Worm (Caenorhabditis elegans) whole organism, L3 larva: ENCODE measurements around the gene lbp-3.

Experiments
- R02D3.7 ChIP-seq: fragments of 150-350 bp; optimal IDR thresholded peaks from 2 replicates; lab custom pipeline; 2014; ENCODE audit warnings: missing biosample characterization, missing genetic modification characterization
- ZK546.5 ChIP-seq: sonication (generic microtip); optimal IDR thresholded peaks from 2 replicates; lab custom pipeline; 2017; ENCODE audit warnings: missing biosample characterization, missing genetic modification characterization
- aly-2 ChIP-seq: fragments of 150-350 bp; optimal IDR thresholded peaks from 2 replicates; lab custom pipeline; 2014; ENCODE audit warnings: missing biosample characterization, missing genetic modification characterization
- ama-1 ChIP-seq: fragments of 150-350 bp; optimal IDR thresholded peaks from 2 replicates; lab custom pipeline; 2018
- ceh-82 ChIP-seq: fragments of 150-350 bp; optimal IDR thresholded peaks from 2 replicates; lab custom pipeline; 2014; ENCODE audit warnings: missing biosample characterization, missing genetic modification characterization
- daf-12 ChIP-seq: fragments of 150-350 bp; optimal IDR thresholded peaks from 2 replicates; lab custom pipeline; 2014; ENCODE audit warnings: missing biosample characterization, missing genetic modification reagents, missing genetic modification characterization
- egl-5 ChIP-seq: fragments of 150-350 bp; optimal IDR thresholded peaks from 2 replicates; lab custom pipeline; 2017; ENCODE audit warnings: missing biosample characterization, missing genetic modification reagents, missing genetic modification characterization, inconsistent platforms
- elt-1 ChIP-seq: fragments of 150-350 bp; optimal IDR thresholded peaks from 2 replicates; lab custom pipeline; 2014; ENCODE audit warnings: missing biosample characterization, missing genetic modification characterization
- elt-2 ChIP-seq: sonication (generic microtip); optimal IDR thresholded peaks from 2 replicates; lab custom pipeline; 2016; ENCODE audit warnings: missing genetic modification reagents, mild to moderate bottlenecking, missing genetic modification characterization, missing compliant biosample characterization
- elt-3 ChIP-seq, 3 experiments: fragments of 150-350 bp in 1 of 3; sonication (generic microtip) in 2 of 3; optimal IDR thresholded peaks; 2 replicates in 2 of 3; 4 replicates in 1 of 3; lab custom pipeline; 2014 to 2017; ENCODE audit warnings: missing biosample characterization in 3 of 3, missing genetic modification characterization in 3 of 3
- eor-1 ChIP-seq, 2 experiments: fragments of 150-350 bp; optimal IDR thresholded peaks; 2 replicates each; lab custom pipeline; 2014 to 2018; ENCODE audit warnings: missing biosample characterization in 2 of 2, missing genetic modification characterization in 2 of 2
- fkh-10 ChIP-seq: sonication (generic microtip); optimal IDR thresholded peaks from 2 replicates; lab custom pipeline; 2017; ENCODE audit warnings: missing biosample characterization, missing genetic modification reagents, missing genetic modification characterization
- fkh-2 ChIP-seq: fragments of 150-350 bp; optimal IDR thresholded peaks from 2 replicates; lab custom pipeline; 2014; ENCODE audit warnings: missing biosample characterization, missing genetic modification reagents, missing genetic modification characterization
- fos-1 ChIP-seq: fragments of 150-350 bp; optimal IDR thresholded peaks from 2 replicates; lab custom pipeline; 2014; ENCODE audit warnings: missing biosample characterization, missing genetic modification characterization
- hmg-11 ChIP-seq: sonication (generic microtip); optimal IDR thresholded peaks from 2 replicates; lab custom pipeline; 2016; ENCODE audit warnings: missing genetic modification characterization, missing compliant biosample characterization
- jun-1 ChIP-seq: fragments of 150-350 bp; optimal IDR thresholded peaks from 2 replicates; lab custom pipeline; 2014; ENCODE audit warnings: missing biosample characterization, missing genetic modification reagents, missing genetic modification characterization
- lin-15B ChIP-seq: fragments of 150-350 bp; optimal IDR thresholded peaks from 2 replicates; lab custom pipeline; 2014; ENCODE audit warnings: missing biosample characterization, missing genetic modification characterization
- lin-39 ChIP-seq: fragments of 150-350 bp; optimal IDR thresholded peaks from 2 replicates; lab custom pipeline; 2018; ENCODE audit warnings: missing biosample characterization, missing genetic modification reagents, missing genetic modification characterization
- lsy-12 ChIP-seq: sonication (generic microtip); optimal IDR thresholded peaks from 2 replicates; lab custom pipeline; 2016; ENCODE audit warnings: mild to moderate bottlenecking, missing genetic modification characterization, missing compliant biosample characterization
- mdl-1 ChIP-seq: fragments of 150-350 bp; optimal IDR thresholded peaks from 2 replicates; lab custom pipeline; 2014; ENCODE audit warnings: missing biosample characterization, missing genetic modification characterization
- mml-1 ChIP-seq: fragments of 150-350 bp; sonication (generic microtip); optimal IDR thresholded peaks from 3 replicates; lab custom pipeline; 2014; ENCODE audit warnings: missing biosample characterization, missing genetic modification characterization
- nfya-1 ChIP-seq: sonication (generic microtip); optimal IDR thresholded peaks from 2 replicates; lab custom pipeline; 2017; ENCODE audit warnings: missing genetic modification characterization, mild to moderate bottlenecking, missing compliant biosample characterization, antibody characterized with exemption, moderate library complexity; ENCODE audit not compliant: insufficient read depth
- nhr-11 ChIP-seq: fragments of 150-350 bp; optimal IDR thresholded peaks from 2 replicates; lab custom pipeline; 2014; ENCODE audit warnings: missing biosample characterization, missing genetic modification characterization
- nhr-237 ChIP-seq: fragments of 150-350 bp; optimal IDR thresholded peaks from 2 replicates; lab custom pipeline; 2014; ENCODE audit warnings: missing biosample characterization, missing genetic modification characterization
- nhr-25 ChIP-seq: sonication (generic microtip); optimal IDR thresholded peaks from 2 replicates; lab custom pipeline; 2017; ENCODE audit warnings: missing biosample characterization, missing genetic modification characterization
- nhr-67 ChIP-seq: fragments of 150-350 bp; optimal IDR thresholded peaks from 2 replicates; lab custom pipeline; 2014; ENCODE audit warnings: missing biosample characterization, missing genetic modification characterization
- nhr-76 ChIP-seq: fragments of 150-350 bp; sonication (generic microtip); optimal IDR thresholded peaks from 5 replicates; lab custom pipeline; 2014; ENCODE audit warnings: missing biosample characterization, missing genetic modification characterization
- nhr-77 ChIP-seq: fragments of 150-350 bp; optimal IDR thresholded peaks from 2 replicates; lab custom pipeline; 2014; ENCODE audit warnings: missing biosample characterization, missing genetic modification characterization
- pqm-1 ChIP-seq: fragments of 150-350 bp; optimal IDR thresholded peaks from 2 replicates; lab custom pipeline; 2017; ENCODE audit warnings: missing biosample characterization, missing genetic modification characterization, inconsistent platforms
- snpc-4 ChIP-seq: fragments of 150-350 bp; optimal IDR thresholded peaks from 2 replicates; lab custom pipeline; 2014; ENCODE audit warnings: missing biosample characterization, missing genetic modification characterization
- unc-62 ChIP-seq: fragments of 150-350 bp; sonication (generic microtip); optimal IDR thresholded peaks from 4 replicates; lab custom pipeline; 2014; ENCODE audit warnings: missing biosample characterization, missing genetic modification reagents, missing genetic modification characterization
- zag-1 ChIP-seq: fragments of 150-350 bp; optimal IDR thresholded peaks from 2 replicates; lab custom pipeline; 2014; ENCODE audit warnings: missing biosample characterization, missing genetic modification characterization
- ztf-11 ChIP-seq: fragments of 150-350 bp; optimal IDR thresholded peaks from 2 replicates; lab custom pipeline; 2014; ENCODE audit warnings: missing biosample characterization, missing genetic modification characterization
- ztf-4 ChIP-seq: fragments of 150-350 bp; optimal IDR thresholded peaks from 2 replicates; lab custom pipeline; 2014; ENCODE audit warnings: missing biosample characterization, missing genetic modification characterization

Gene lbp-3

DNA sequence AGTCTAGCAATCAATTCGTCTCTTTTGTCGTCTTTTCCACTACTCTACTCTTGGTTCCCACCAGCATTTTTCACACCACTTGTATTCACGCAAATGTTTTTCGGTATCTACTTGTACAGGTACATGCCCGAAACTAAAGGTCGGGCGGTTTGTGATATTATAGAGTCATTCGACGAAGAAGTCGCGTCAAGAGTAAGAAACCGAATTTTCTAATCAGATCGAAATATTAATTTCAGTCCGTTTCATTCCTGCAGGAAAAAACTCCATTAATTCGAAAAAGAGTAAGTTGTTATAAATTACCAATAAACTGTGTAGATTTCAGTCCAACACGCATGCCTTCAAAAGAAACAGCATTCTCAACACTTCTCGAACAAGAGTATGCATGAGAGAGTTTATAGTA, 34.8 kb downstream of the lbp-3 start:
- TF ChIP-seq nhr-76 (tag; lab: Kevin White, UChicago) = no peak
- TF ChIP-seq jun-1 (tag; lab: Kevin White, UChicago) = no peak

DNA sequence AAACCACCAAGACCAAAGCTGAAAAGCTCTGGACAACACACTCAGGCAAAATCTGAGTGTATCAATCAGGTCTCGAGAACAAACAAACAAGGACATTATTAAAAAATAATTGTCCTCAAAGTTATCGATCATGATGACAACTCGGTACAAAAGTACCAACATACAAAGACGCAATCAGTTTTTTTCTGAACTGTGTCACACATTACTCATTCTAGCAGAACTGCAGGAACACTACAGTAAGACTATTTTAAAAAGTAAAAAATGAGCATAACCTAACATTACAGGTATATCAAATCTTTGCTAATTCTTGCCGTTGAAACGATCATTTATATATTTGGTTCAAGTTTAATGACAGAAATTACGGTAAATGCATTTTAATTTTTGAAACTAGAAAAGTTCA, 39.0 kb downstream of the lbp-3 start, which contains the start of gene K09C4.2:
TSS of gene K09C4.2 (plus strand) at position 301 of the 400 bp plus-strand sequence.
- TF ChIP-seq nhr-76 (tag; lab: Kevin White, UChicago) = no peak
- no peak for TF ChIP-seq mml-1

DNA sequence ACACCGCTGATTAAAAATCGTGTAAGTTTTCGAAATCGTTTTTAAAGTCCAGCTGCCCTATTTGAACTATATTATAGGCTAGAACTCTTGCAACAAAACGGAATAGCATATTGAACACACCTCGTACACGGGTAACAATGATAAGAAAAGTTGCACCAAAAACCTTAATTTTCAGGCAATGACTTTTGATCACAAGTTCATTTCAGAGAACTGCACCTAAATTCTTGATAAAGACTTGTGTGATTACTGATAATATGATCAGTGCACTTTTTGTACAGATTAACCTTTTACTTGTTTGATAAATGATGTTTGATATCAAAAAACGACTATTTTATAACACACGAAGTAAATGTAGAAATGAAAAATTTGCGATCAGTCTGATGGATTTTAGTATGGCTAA, 40.6 kb downstream of the lbp-3 start:
- TF ChIP-seq nhr-25 (tag; lab: Kevin White, UChicago) (no peak), zag-1 (tag; lab: Kevin White, UChicago) (no peak), elt-2 (tag; lab: Kevin White, UChicago) (peak; percentile 88), lsy-12 (no peak), nhr-77 (tag; lab: Kevin White, UChicago) (no peak), elt-3 (tag; optimal IDR thresholded peaks at IDR 0.05; lab: Kevin White, UChicago) (no peak), lin-15B (tag; lab: Kevin White, UChicago) (no peak), ama-1 (lab: Kevin White, UChicago) (no peak), pqm-1 (peak; percentile 87), R02D3.7 (no peak)

DNA sequence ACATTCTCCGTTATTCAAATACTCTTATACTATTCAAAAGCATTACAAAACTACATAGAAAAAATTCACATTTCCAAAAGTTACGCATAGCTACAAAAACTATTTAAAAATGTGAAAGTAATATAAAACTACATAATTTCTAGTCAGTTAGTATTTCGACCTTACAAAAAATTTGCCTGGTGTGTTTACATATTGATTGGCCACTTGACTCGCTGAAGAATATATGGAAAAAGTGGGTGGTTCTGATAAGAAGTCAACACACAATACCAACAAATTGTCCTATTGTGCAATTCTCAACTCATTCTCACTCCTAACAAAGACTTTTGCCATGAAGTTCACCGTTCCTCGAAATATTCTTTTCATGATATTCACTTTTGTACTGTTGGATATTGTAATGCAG, 41.4 kb downstream of the lbp-3 start, which contains the start of gene K09C4.1:
TSS of gene K09C4.1 (plus strand) at position 301 of the 400 bp plus-strand sequence.
- no peak for TF ChIP-seq lin-39 (tag; lab: Kevin White, UChicago)
- TF ChIP-seq hmg-11 = no peak
- no peak for TF ChIP-seq ztf-11 (tag; lab: Kevin White, UChicago)
- no peak for TF ChIP-seq eor-1 (tag; optimal IDR thresholded peaks at IDR 0.05; lab: Kevin White, UChicago)
- TF ChIP-seq fkh-10 (GFP tag; lab: Kevin White, UChicago) = no peak
- TF ChIP-seq unc-62 (GFP tag; lab: Kevin White, UChicago) = no peak
- no peak for TF ChIP-seq mml-1
- TF ChIP-seq nhr-76 (tag; lab: Kevin White, UChicago) = no peak
- TF ChIP-seq nhr-25 (tag; lab: Kevin White, UChicago) = no peak
- TF ChIP-seq jun-1 (tag; lab: Kevin White, UChicago) = no peak
- TF ChIP-seq ztf-4 (tag; lab: Kevin White, UChicago) = no peak

ce11 chrX:3300582-3300981, 43.4 kb downstream of the lbp-3 start:
- TF ChIP-seq aly-2 (tag; lab: Kevin White, UChicago) = no peak
- no peak for TF ChIP-seq ztf-11 (tag; lab: Kevin White, UChicago)
- TF ChIP-seq elt-1 (tag; lab: Kevin White, UChicago) = no peak
- TF ChIP-seq fos-1 (tag; lab: Kevin White, UChicago) = no peak
- TF ChIP-seq fkh-2 (tag; lab: Kevin White, UChicago) = no peak
- TF ChIP-seq ama-1 (lab: Kevin White, UChicago) = no peak
- TF ChIP-seq mdl-1 (tag; lab: Kevin White, UChicago) = no peak
- TF ChIP-seq daf-12 = no peak
- no peak for TF ChIP-seq snpc-4
- TF ChIP-seq ZK546.5 = no peak
- TF ChIP-seq elt-2 (tag; lab: Kevin White, UChicago) = no peak
- TF ChIP-seq nhr-67 (tag; lab: Kevin White, UChicago) = no peak

ce11 chrX:3301770-3302169, 44.6 kb downstream of the lbp-3 start, which contains the start of gene F11D5.5:
TSS of gene F11D5.5 (plus strand) at chrX:3302070.
- no peak for TF ChIP-seq lsy-12
- no peak for TF ChIP-seq jun-1 (tag; lab: Kevin White, UChicago)
- no peak for TF ChIP-seq egl-5 (tag; lab: Kevin White, UChicago)
- no peak for TF ChIP-seq ceh-82 (tag; lab: Kevin White, UChicago)
- TF ChIP-seq mdl-1 (tag; lab: Kevin White, UChicago) = no peak
- TF ChIP-seq nhr-11 = no peak

DNA sequence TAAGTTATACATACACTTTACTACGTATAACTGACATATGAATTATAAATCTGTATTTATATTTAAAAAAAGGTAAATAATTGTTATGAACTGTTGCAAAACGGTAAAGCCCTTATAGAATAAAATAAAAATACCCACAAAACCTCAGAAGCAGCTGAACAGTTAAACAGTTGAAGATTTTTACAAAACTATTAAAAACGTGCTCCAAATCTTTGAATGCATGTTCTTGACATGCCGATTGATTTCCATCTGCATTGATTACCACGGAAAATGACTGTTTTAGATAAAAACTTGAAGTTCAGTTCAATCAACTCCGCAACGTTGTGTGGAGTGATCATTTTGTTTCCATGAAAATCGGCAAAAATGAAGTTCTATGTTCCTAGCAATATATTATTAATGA, 46.9 kb downstream of the lbp-3 start, which contains the start of gene F11D5.7:
TSS of gene F11D5.7 (plus strand) at position 301 of the 400 bp plus-strand sequence.
- no peak for TF ChIP-seq zag-1 (tag; lab: Kevin White, UChicago)
- TF ChIP-seq nhr-237 = no peak
- no peak for TF ChIP-seq elt-3 (tag; optimal IDR thresholded peaks at IDR 0.05; lab: Kevin White, UChicago)
- no peak for TF ChIP-seq nhr-11
- no peak for TF ChIP-seq nfya-1 (tag; lab: Kevin White, UChicago)
